Worm (Caenorhabditis elegans) whole organism, late embryonic: Measurements from ENCODE around the gene clec-134.

Source experiments
- ahr-1 ChIP-seq: sonication (generic microtip); optimal IDR thresholded peaks from 2 replicates; lab custom pipeline; 2016; ENCODE audit warnings: missing genetic modification characterization, missing compliant biosample characterization
- ceh-14 ChIP-seq: sonication (generic microtip); optimal IDR thresholded peaks from 2 replicates; lab custom pipeline; 2016; ENCODE audit warnings: missing genotype, missing genetic modification characterization, missing compliant biosample characterization
- ceh-31 ChIP-seq: sonication (generic microtip); optimal IDR thresholded peaks from 2 replicates; lab custom pipeline; 2016; ENCODE audit warnings: missing genetic modification characterization, missing compliant biosample characterization
- ceh-9 ChIP-seq: sonication (generic microtip); optimal IDR thresholded peaks from 2 replicates; lab custom pipeline; 2016; ENCODE audit warnings: mild to moderate bottlenecking, missing genetic modification characterization, inconsistent platforms, missing compliant biosample characterization
- dmd-4 ChIP-seq: sonication (generic microtip); optimal IDR thresholded peaks from 2 replicates; lab custom pipeline; 2016; ENCODE audit warnings: borderline replicate concordance, missing genetic modification characterization, missing compliant biosample characterization
- nfya-1 ChIP-seq: sonication (generic microtip); optimal IDR thresholded peaks from 2 replicates; lab custom pipeline; 2017; ENCODE audit warnings: missing genetic modification characterization, mild to moderate bottlenecking, missing compliant biosample characterization, antibody characterized with exemption, moderate library complexity
- pqm-1 ChIP-seq: sonication (generic microtip); optimal IDR thresholded peaks from 2 replicates; lab custom pipeline; 2016; ENCODE audit warnings: missing genetic modification characterization, missing compliant biosample characterization
- tbx-2 ChIP-seq: sonication (generic microtip); optimal IDR thresholded peaks from 2 replicates; lab custom pipeline; 2016; ENCODE audit warnings: missing genetic modification characterization, missing compliant biosample characterization

DNA sequence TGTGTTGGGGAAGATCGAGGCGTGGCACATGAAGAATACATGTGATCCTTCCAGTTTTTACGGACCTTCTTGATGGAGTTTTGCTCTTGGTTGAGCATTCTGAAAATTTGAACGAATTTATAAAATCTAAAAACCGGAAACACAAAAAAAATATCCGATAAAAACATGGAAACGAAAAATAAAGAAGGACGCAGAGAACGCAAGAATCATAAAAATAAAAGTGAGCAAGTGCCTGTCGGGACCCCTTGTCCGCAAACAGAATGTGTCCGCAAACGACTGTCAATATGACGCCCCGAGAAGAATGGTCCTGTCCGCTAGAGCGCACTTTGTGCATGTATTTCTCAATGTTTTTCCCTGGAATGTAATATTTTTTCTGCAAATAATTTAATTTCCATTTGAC, 29.9 kb downstream of the clec-134 start, which contains the start of gene Y49F6A.5:
- no peak for TF ChIP-seq tbx-2 (tag; lab: Kevin White, UChicago)
- no peak for TF ChIP-seq pqm-1 (tag; lab: Kevin White, UChicago)
- no peak for TF ChIP-seq ahr-1 (tag; lab: Kevin White, UChicago)
- TF ChIP-seq ceh-14 (tag; lab: Kevin White, UChicago) = no peak
- no peak for TF ChIP-seq ceh-9 (tag; lab: Kevin White, UChicago)
- TF ChIP-seq ceh-31 = no peak
- TF ChIP-seq nfya-1 (tag; lab: Kevin White, UChicago) = no peak
- TF ChIP-seq dmd-4 (tag; lab: Kevin White, UChicago) = no peak
